Worm (Caenorhabditis elegans) whole organism, L4/young adult: ENCODE measurements around the gene anmt-1.

Experiments used
- W03F9.2 ChIP-seq: fragments of 150-350 bp; optimal IDR thresholded peaks from 2 replicates; lab custom pipeline; 2014; ENCODE audit warnings: missing biosample characterization, missing genetic modification characterization
- him-1 ChIP-seq: sonication (generic microtip); optimal IDR thresholded peaks from 2 replicates; lab custom pipeline; 2016; ENCODE audit warnings: missing genotype, missing genetic modification reagents, missing genetic modification characterization, missing compliant biosample characterization

DNA sequence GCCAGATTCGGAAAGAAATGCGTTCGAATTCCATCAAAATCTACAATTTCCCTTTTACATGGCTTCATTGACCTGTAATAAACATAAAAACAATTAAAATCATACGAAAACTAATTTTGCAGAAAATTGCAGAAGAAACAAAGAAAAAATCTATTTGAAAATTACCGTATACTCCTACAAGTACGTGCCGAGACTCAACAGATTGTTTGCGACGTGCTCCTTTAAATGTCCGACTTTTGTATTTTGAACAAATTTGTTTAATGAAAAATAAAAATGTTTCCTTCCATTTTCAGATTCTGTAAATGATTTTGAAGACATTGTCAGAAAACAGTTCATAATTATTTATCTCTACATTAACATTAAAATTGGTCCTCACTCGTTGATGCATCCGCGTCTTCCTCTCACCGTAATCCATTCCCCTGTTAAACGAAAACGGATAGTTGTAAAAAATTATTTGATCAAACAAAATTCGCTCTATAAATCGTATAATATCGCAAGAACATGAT, 9.6 kb upstream of the anmt-1 start, which contains the start of gene pgl-2:
- TF ChIP-seq him-1 (no peak), W03F9.2 (tag; lab: Kevin White, UChicago) (no peak)
